Worm (Caenorhabditis elegans): ENCODE data around the gene M199.134.

ce11 chrIV:15098294-15098693, 14.7 kb downstream of the M199.134 start, which contains the start of gene srt-49:
- TF ChIP-seq nhr-47 (tag; optimal IDR thresholded peaks at IDR 0.05), result no peak
- no peak for TF ChIP-seq nhr-85 (tag)
- no peak for TF ChIP-seq ama-1 (optimal IDR thresholded peaks at IDR 0.05)
- TF ChIP-seq rnt-1 (tag; optimal IDR thresholded peaks at IDR 0.05), result no peak
- no peak for TF ChIP-seq ces-1 (GFP tag; optimal IDR thresholded peaks at IDR 0.05)

Measured in whole organism, L1 larva.